Fruit fly (Drosophila melanogaster): ENCODE measurements around the gene CG31974.

DNA sequence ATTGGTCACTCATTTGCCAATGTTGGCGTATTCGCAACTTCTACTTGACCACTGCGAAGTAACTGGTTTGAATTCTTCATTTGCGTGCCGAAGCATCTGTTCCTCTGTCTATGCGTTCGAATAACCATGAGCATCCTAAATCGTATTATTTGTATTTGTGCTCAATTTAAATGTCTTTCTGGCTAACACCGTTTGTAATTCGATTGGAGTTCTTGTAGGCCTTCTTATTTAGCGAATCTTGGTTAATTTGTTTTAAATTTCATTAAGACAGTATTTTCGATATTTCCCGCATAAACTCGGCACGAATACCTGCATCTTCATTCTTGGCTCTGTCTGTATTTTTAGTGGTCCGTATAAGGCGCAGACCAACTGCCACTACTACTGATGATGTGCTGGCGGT is 51.1 kb downstream of the CG31974 start:
- TF ChIP-seq Blimp-1 (GFP tag; optimal IDR thresholded peaks at IDR 0.05) (peak; percentile 71), Smox (GFP tag; optimal IDR thresholded peaks at IDR 0.05) (no peak), CG11294 (GFP tag; IDR thresholded peaks at IDR 0.05) (no peak), Eip75B (GFP tag; optimal IDR thresholded peaks at IDR 0.05) (peak; percentile 83), CG6808 (GFP tag; optimal IDR thresholded peaks at IDR 0.05) (peak; percentile 88), CG34406 (GFP tag; optimal IDR thresholded peaks at IDR 0.05) (peak; percentile 74), net (GFP tag; optimal IDR thresholded peaks at IDR 0.05) (peak; percentile 91), Ets96B (tag; optimal IDR thresholded peaks at IDR 0.05) (peak; percentile 87), Hr38 (GFP tag; optimal IDR thresholded peaks at IDR 0.05) (no peak), eg (GFP tag; IDR thresholded peaks at IDR 0.05) (no peak), pdm3 (GFP tag; optimal IDR thresholded peaks at IDR 0.05) (peak; percentile 70), Lpt (GFP tag; optimal IDR thresholded peaks at IDR 0.05) (peak; percentile 73)
